Worm (Caenorhabditis elegans): Measurements from ENCODE around the gene F43G6.4.
A peak's percentile ranks its signal among the peaks of the same experiment; 100 is the strongest.

The F43G6.4 gene

DNA sequence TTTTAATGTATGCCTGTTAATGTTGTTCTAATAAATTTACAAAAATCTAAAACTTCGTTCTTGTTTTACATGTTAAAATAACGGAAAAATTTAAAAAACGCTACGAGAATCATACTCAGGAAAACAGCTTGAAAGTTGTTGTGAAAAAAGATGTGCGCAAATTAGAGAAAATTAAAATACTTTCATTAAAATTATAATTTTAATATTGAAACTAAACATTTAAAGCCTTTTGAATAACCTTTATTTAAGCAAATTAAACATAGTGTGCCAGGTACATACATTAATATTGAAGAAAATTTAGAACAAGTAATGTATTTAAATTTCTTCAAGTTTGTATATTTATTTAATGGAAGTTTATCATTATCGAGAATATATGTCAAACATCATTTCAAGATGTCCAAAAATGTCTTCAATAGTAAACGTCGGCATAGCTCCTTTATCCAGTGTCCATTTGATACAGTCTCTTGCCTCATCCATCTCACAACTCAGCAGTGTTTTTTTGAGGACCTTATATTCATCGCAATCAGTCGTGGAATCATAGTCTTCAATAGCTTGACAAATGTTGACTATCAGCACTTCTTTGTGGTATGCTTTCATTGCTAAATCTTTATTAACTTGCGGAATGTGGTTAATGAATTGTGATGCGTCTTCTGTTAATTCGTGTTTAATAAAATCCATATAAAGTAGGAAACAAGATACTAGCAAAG lies 28.6 kb upstream of the F43G6.4 start (continued):
- peak in 1 of 2 experiments; percentile 86 for TF ChIP-seq lsy-2 (tag; optimal IDR thresholded peaks at IDR 0.05)
- no peak for TF ChIP-seq gei-8 (GFP tag; optimal IDR thresholded peaks at IDR 0.05)
- no peak for TF ChIP-seq nhr-76 (tag; optimal IDR thresholded peaks at IDR 0.05)
- peak; percentile 73 for TF ChIP-seq hmg-1.1 (GFP tag; IDR thresholded peaks at IDR 0.05)
- peak; percentile 69 for TF ChIP-seq lin-38 (GFP tag; IDR thresholded peaks at IDR 0.05)
- no peak for TF ChIP-seq daf-16 (GFP tag; optimal IDR thresholded peaks at IDR 0.05)
- peak; percentile 38 for TF ChIP-seq daf-16 (tag; optimal IDR thresholded peaks at IDR 0.05)
- TF ChIP-seq ztf-7 (tag; optimal IDR thresholded peaks at IDR 0.05), result peak; percentile 24
- no peak for TF ChIP-seq egl-43 (GFP tag; IDR thresholded peaks at IDR 0.05)

- TF ChIP-seq lin-13 (GFP tag; optimal IDR thresholded peaks at IDR 0.05) (no peak), pha-4 (GFP tag; IDR thresholded peaks at IDR 0.05) (peak; percentile 98; the same call in 1 of the 2 replicates), pha-4 (tag; optimal IDR thresholded peaks at IDR 0.05) (no peak), set-16 (GFP tag; IDR thresholded peaks at IDR 0.05) (peak; percentile 97), Y48G9A.11 (GFP tag; IDR thresholded peaks at IDR 0.05) (no peak)
Measured at ce11 chrII:11765506-11766152, 24.9 kb upstream of the F43G6.4 start.

DNA sequence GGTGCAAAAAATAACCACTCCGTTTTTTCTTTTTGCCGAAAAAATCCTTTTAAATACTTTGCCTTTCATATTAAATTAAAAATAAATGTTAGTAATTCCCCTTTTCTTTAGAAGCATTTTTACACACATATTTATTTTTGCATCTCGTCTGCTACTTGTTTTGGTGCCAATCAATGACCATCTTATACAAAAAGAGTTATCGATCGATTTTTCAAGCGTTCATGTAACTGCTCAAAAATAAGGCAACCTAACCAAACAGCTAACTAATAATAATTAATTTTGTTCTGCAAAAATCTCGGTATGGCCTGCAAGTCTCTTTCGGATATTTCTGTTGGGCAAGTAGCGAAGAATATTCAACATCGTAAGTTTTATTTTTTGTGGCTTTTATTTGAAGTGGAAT lies 24.1 kb upstream of the F43G6.4 start, which contains the start of gene F44E5.2:
Gene F44E5.2 (plus strand): TSS at position 301 of the 400 bp plus-strand sequence.
- TF ChIP-seq unc-62 (GFP tag; optimal IDR thresholded peaks at IDR 0.05 in 1 of 2) (peak in 1 of 2 experiments; percentile 43), unc-62 (tag; optimal IDR thresholded peaks at IDR 0.05) (no peak), spr-1 (tag; optimal IDR thresholded peaks at IDR 0.05) (no peak)

DNA sequence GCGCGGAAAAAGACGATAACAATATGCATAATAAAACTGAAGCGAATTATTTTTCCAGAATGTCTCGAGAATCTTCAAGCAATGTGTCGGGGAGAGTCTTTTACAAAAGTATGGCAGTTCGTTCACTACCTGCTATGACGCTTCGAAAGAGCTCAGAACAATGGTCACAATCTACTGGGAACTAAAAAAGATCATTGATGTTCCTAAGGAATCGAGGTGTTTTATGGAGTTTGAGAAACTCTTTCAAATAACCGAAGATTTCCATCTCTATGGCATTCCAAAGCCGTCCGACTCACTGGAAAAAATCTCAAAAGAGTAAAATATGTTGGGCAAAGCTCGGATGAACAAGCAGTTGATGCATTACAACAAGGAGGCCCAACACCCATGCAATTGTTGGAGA lies 18.2 kb upstream of the F43G6.4 start, which contains the start of gene F44E5.15:
Gene F44E5.15 (plus strand): TSS at position 301 of the 400 bp plus-strand sequence.
- TF ChIP-seq aha-1 (tag), result peak; percentile 20
- no peak for TF ChIP-seq nhr-237 (tag; optimal IDR thresholded peaks at IDR 0.05)

- TF ChIP-seq mes-2 (tag; optimal IDR thresholded peaks at IDR 0.05; ENCODE audit: poor library complexity, severe bottlenecking) (peak; percentile 9), tra-1 (GFP tag; IDR thresholded peaks at IDR 0.05) (no peak), mep-1 (tag; optimal IDR thresholded peaks at IDR 0.05) (no peak), php-3 (GFP tag; IDR thresholded peaks at IDR 0.05) (peak; percentile 62; the same call in 1 of the 2 replicates), mdt-29 (GFP tag; IDR thresholded peaks at IDR 0.05) (no peak), daf-12 (tag; optimal IDR thresholded peaks at IDR 0.05) (no peak), lin-38 (GFP tag; IDR thresholded peaks at IDR 0.05) (peak; percentile 46), ama-1 (optimal IDR thresholded peaks at IDR 0.05) (peak; percentile 86), zfp-3 (GFP tag; conservative IDR thresholded peaks at IDR 0.05) (peak; percentile 59; the same call in 1 of the 2 replicates), hmg-1.1 (GFP tag; IDR thresholded peaks at IDR 0.05) (0 out of 2 replicates have a peak, but pooled peaks have one; percentile 11)
Measured at ce11 chrII:11774218-11774617, 16.3 kb upstream of the F43G6.4 start, which contains the start of gene F44E5.1. F44E5.1 (minus strand) TSS chrII:11774559.

ce11 chrII:11777893-11778480 lies 12.6 kb upstream of the F43G6.4 start, which contains the start of the genes patr-1 and dna-2:
patr-1 (minus strand) TSS chrII:11777943.
dna-2 (plus strand) TSS chrII:11778430.
- no peak for TF ChIP-seq T20F7.1 (GFP tag; optimal IDR thresholded peaks at IDR 0.05)
- peak in 1 of 2 experiments; percentile 32 for TF ChIP-seq hif-1 (tag; optimal IDR thresholded peaks at IDR 0.05)
- no peak for TF ChIP-seq T26A8.4 (GFP tag; IDR thresholded peaks at IDR 0.05)
- TF ChIP-seq unc-130 (GFP tag; optimal IDR thresholded peaks at IDR 0.05), result peak; percentile 37
- peak; percentile 67 for TF ChIP-seq ama-1 (optimal IDR thresholded peaks at IDR 0.05)
- peak; percentile 64 for TF ChIP-seq hlh-30 (tag; optimal IDR thresholded peaks at IDR 0.05; ENCODE audit: insufficient read depth)
- TF ChIP-seq hlh-11 (tag; optimal IDR thresholded peaks at IDR 0.05), result peak; percentile 59
- peak; percentile 85 for TF ChIP-seq dpl-1 (GFP tag; optimal IDR thresholded peaks at IDR 0.05)
- 0 out of 2 replicates have a peak, but pooled peaks have one; percentile 6 for TF ChIP-seq set-16 (GFP tag; IDR thresholded peaks at IDR 0.05)
- peak; percentile 28 for TF ChIP-seq nhr-28 (tag; optimal IDR thresholded peaks at IDR 0.05)
- peak; percentile 74 for TF ChIP-seq mes-2 (tag; optimal IDR thresholded peaks at IDR 0.05; ENCODE audit: poor library complexity, severe bottlenecking)
- peak; percentile 70 for TF ChIP-seq nhr-6 (tag; optimal IDR thresholded peaks at IDR 0.05)
- TF ChIP-seq hmg-1.1 (GFP tag; IDR thresholded peaks at IDR 0.05), result peak; percentile 64; the same call in 1 of the 2 replicates
- no peak for TF ChIP-seq D1046.2 (GFP tag; IDR thresholded peaks at IDR 0.05)
- TF ChIP-seq lsy-2 (tag; optimal IDR thresholded peaks at IDR 0.05), result peak in 1 of 2 experiments; percentile 86
- TF ChIP-seq aha-1 (tag), result peak; percentile 98
- TF ChIP-seq php-3 (GFP tag; IDR thresholded peaks at IDR 0.05), result no peak
- no peak for TF ChIP-seq nhr-25 (tag; optimal IDR thresholded peaks at IDR 0.05; ENCODE audit: borderline replicate concordance, insufficient read depth)
